Worm (Caenorhabditis elegans) whole organism, L1 larva: ENCODE data around the gene Y59A8B.8.
"Not testable (repeated sequence)": the region's sequence is repeated elsewhere in the genome, so short reads cannot be mapped to it uniquely, and the experiment has no call there.

ENCODE experiments used
- aha-1 ChIP-seq: fragments of 150-350 bp; optimal IDR thresholded peaks from 2 replicates; lab custom pipeline; 2014; ENCODE audit warnings: missing biosample characterization, missing genetic modification characterization
- ceh-88 ChIP-seq: fragments of 200-800 bp; sonication (Bioruptor generic); IDR thresholded peaks from 2 replicates; pipeline ENCODE4 v1.3.6; 2022; ENCODE audit warnings: missing genetic modification characterization, missing compliant biosample characterization
- dpl-1 ChIP-seq, 3 experiments: fragments of 150-350 bp in 2 of 3; sonication (generic microtip) in 1 of 3; optimal IDR thresholded peaks; 2 replicates each; lab custom pipeline; 2014 to 2017; ENCODE audit warnings: missing biosample characterization in 3 of 3, missing genetic modification characterization in 3 of 3, missing genetic modification reagents in 3 of 3
- efl-1 ChIP-seq, 4 experiments: fragments of 150-350 bp; optimal IDR thresholded peaks in 3 of 4; peaks in 1 of 4; 1 replicate in 1 of 4; 2 replicates in 3 of 4; lab custom pipeline; 2014; ENCODE audit warnings: missing biosample characterization in 2 of 4, missing genetic modification characterization in 2 of 4, missing genetic modification reagents in 2 of 4
- efl-3 ChIP-seq: fragments of 200-800 bp; sonication (Bioruptor generic); optimal IDR thresholded peaks from 2 replicates; lab custom pipeline; 2018; ENCODE audit warnings: mild to moderate bottlenecking, missing genetic modification characterization, missing compliant biosample characterization
- egl-27 ChIP-seq, 2 experiments: fragments of 150-350 bp in 1 of 2; sonication (generic microtip); optimal IDR thresholded peaks; 3 replicates each; lab custom pipeline; 2017 to 2018; ENCODE audit warnings: missing biosample characterization in 2 of 2, missing genetic modification characterization in 2 of 2, missing genetic modification reagents in 2 of 2
- fkh-4 ChIP-seq: sonication (generic microtip); optimal IDR thresholded peaks from 2 replicates; lab custom pipeline; 2016; ENCODE audit warnings: missing compliant biosample characterization, missing genetic modification characterization, borderline replicate concordance
- fkh-8 ChIP-seq: sonication (generic microtip); optimal IDR thresholded peaks from 2 replicates; lab custom pipeline; 2016; ENCODE audit warnings: mild to moderate bottlenecking, missing genetic modification characterization, missing compliant biosample characterization
- fos-1 ChIP-seq: fragments of 150-350 bp; optimal IDR thresholded peaks from 2 replicates; lab custom pipeline; 2014; ENCODE audit warnings: missing biosample characterization, missing genetic modification characterization
- hpl-2 ChIP-seq: fragments of 150-350 bp; optimal IDR thresholded peaks from 2 replicates; lab custom pipeline; 2014; ENCODE audit warnings: missing biosample characterization, missing genetic modification reagents, missing genetic modification characterization
- jun-1 ChIP-seq: fragments of 150-350 bp; optimal IDR thresholded peaks from 2 replicates; lab custom pipeline; 2014; ENCODE audit warnings: missing biosample characterization, missing genetic modification reagents, missing genetic modification characterization
- lin-14 ChIP-seq: fragments of 200-800 bp; sonication (Bioruptor generic); optimal IDR thresholded peaks from 2 replicates; lab custom pipeline; 2018; ENCODE audit warnings: mild to moderate bottlenecking, missing genetic modification characterization, moderate library complexity, missing compliant biosample characterization
- lin-39 ChIP-seq: fragments of 150-350 bp; optimal IDR thresholded peaks from 2 replicates; lab custom pipeline; 2014; ENCODE audit warnings: missing biosample characterization, missing genetic modification reagents, missing genetic modification characterization
- mep-1 ChIP-seq: fragments of 150-350 bp; optimal IDR thresholded peaks from 2 replicates; lab custom pipeline; 2014; ENCODE audit warnings: missing biosample characterization, missing genetic modification characterization
- nhr-11 ChIP-seq: fragments of 150-350 bp; optimal IDR thresholded peaks from 2 replicates; lab custom pipeline; 2014; ENCODE audit warnings: missing biosample characterization, missing genetic modification characterization
- nhr-12 ChIP-seq: sonication (generic microtip); optimal IDR thresholded peaks from 2 replicates; lab custom pipeline; 2017; ENCODE audit warnings: missing biosample characterization, missing genetic modification characterization
- nhr-237 ChIP-seq: fragments of 150-350 bp; optimal IDR thresholded peaks from 2 replicates; lab custom pipeline; 2014; ENCODE audit warnings: missing biosample characterization, missing genetic modification characterization
- nhr-47 ChIP-seq: sonication (generic microtip); optimal IDR thresholded peaks from 2 replicates; lab custom pipeline; 2016; ENCODE audit warnings: mild to moderate bottlenecking, missing genetic modification characterization, moderate library complexity, missing compliant biosample characterization
- nhr-71 ChIP-seq: sonication (generic microtip); optimal IDR thresholded peaks from 2 replicates; lab custom pipeline; 2016; ENCODE audit warnings: mild to moderate bottlenecking, missing genetic modification characterization, moderate library complexity, missing compliant biosample characterization
- nhr-84 ChIP-seq: sonication (generic microtip); optimal IDR thresholded peaks from 2 replicates; lab custom pipeline; 2017; ENCODE audit warnings: missing biosample characterization, missing genetic modification characterization
- nhr-85 ChIP-seq: sonication (generic microtip); peaks from one replicate; lab custom pipeline; 2016; ENCODE audit warnings: missing genetic modification characterization, inconsistent platforms, missing compliant biosample characterization
- skn-1 ChIP-seq: fragments of 150-350 bp; optimal IDR thresholded peaks from 2 replicates; lab custom pipeline; 2014; ENCODE audit warnings: missing biosample characterization, missing genetic modification characterization
- swsn-7 ChIP-seq: sonication (generic microtip); optimal IDR thresholded peaks from 2 replicates; lab custom pipeline; 2016; ENCODE audit warnings: missing genetic modification characterization, missing compliant biosample characterization
- tbx-2 ChIP-seq: sonication (generic microtip); optimal IDR thresholded peaks from 2 replicates; lab custom pipeline; 2016; ENCODE audit warnings: missing genetic modification characterization, missing compliant biosample characterization
- tlp-1 ChIP-seq: fragments of 150-350 bp; optimal IDR thresholded peaks from 2 replicates; lab custom pipeline; 2014; ENCODE audit warnings: missing biosample characterization, missing genetic modification characterization
- unc-130 ChIP-seq: fragments of 150-350 bp; optimal IDR thresholded peaks from 2 replicates; lab custom pipeline; 2017; ENCODE audit warnings: missing biosample characterization, missing genetic modification characterization, inconsistent platforms
- vab-15 ChIP-seq: sonication (generic microtip); optimal IDR thresholded peaks from 2 replicates; lab custom pipeline; 2017; ENCODE audit warnings: missing genotype, mild to moderate bottlenecking, missing genetic modification characterization, missing compliant biosample characterization
- zag-1 ChIP-seq: fragments of 150-350 bp; optimal IDR thresholded peaks from 2 replicates; lab custom pipeline; 2014; ENCODE audit warnings: missing biosample characterization, missing genetic modification characterization
- ztf-4 ChIP-seq: fragments of 150-350 bp; optimal IDR thresholded peaks from 2 replicates; lab custom pipeline; 2014; ENCODE audit warnings: missing biosample characterization, missing genetic modification characterization

Y59A8B.8 gene

DNA sequence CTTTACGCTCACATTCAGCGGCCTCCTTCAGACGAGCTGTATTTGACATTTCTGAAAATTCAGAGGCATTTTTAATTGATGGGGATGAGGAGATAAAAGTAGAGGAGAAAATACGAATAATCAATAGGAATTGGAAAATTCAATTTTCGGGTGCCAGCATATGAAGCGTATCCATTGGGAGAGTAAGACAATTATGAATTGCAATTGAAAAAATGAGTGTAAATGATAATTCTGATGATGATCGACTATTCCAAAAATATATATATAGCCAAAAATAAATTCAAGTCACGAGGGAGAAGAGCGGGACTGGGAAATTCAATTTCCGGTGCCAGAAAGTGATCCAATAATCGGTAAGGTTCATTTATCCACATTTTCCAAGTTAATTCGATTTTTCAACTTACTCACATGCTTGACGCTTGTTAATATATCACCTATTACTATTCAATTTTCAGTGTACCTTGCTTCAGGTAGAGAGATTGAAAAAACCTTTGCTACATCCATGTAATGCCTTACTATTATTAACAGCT lies at the start of gene Y59A8B.8:
Y59A8B.8 (minus strand) TSS at position 51 of the 527 bp plus-strand sequence.
- TF ChIP-seq fkh-8 (tag; lab: Kevin White, UChicago): peak; percentile 57
- TF ChIP-seq lin-39 (tag; lab: Kevin White, UChicago): no peak
- no peak for TF ChIP-seq nhr-237 (tag; lab: Kevin White, UChicago)
- no peak for TF ChIP-seq vab-15 (tag; lab: Kevin White, UChicago)
- peak; percentile 36 for TF ChIP-seq nhr-47
- TF ChIP-seq efl-1 (optimal IDR thresholded peaks at IDR 0.05; lab: Kevin White, UChicago): no peak
- TF ChIP-seq efl-1 (GFP tag; optimal IDR thresholded peaks at IDR 0.05 in 1 of 2; lab: Kevin White, UChicago): peak in 1 of 2 experiments; percentile 60
- no peak for TF ChIP-seq tlp-1 (tag; lab: Kevin White, UChicago)

DNA sequence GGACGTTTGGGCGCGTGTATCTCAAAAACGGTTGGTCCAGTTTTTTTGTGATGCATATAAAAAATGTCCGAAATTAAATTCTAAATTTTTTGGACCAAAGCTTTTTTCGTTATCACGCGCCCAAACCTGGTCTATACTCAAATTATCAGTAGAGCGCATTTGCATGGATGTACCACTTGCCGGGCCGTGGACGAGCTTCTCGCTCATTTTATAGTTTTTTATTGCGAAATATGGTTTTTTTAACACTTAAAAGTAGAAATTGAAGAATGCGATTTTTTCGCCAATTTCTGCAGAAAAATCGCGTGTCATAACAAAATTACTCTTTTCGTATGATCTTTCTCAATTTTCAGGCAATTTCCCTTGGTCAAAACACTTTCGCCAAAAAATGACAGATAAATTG lies 48.9 kb upstream of the Y59A8B.8 start:
- not testable (repeated sequence) for TF ChIP-seq efl-1 (optimal IDR thresholded peaks at IDR 0.05; lab: Kevin White, UChicago)
- TF ChIP-seq efl-1 (GFP tag; optimal IDR thresholded peaks at IDR 0.05 in 1 of 2; lab: Kevin White, UChicago) (peak in 1 of 2 experiments; percentile 35), dpl-1 (GFP tag; optimal IDR thresholded peaks at IDR 0.05; lab: Kevin White, UChicago) (peak in 1 of 3 experiments; percentile 9)

DNA sequence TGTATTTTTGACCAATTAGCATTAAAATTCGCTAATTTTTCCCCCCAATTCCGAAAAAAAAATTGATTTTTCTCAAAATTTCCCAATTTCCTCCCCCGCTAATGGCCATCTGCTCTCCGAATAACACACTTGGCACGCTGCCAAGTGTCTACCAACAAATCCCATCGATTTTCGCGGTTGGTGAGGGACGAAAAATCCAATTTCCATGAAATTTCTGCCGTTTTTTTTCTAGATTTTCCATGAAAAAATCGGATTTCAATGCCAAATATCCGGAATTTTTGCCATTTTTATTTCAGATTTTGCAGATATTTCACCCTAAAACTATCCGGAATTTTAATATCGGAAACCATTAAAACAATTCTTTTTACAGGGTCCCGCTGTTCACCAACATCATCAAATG lies 43.3 kb upstream of the Y59A8B.8 start:
- TF ChIP-seq unc-130 (tag; lab: Kevin White, UChicago) (no peak), efl-3 (no peak), jun-1 (tag; lab: Kevin White, UChicago) (no peak), tbx-2 (tag; lab: Kevin White, UChicago) (no peak), egl-27 (tag; optimal IDR thresholded peaks at IDR 0.05; lab: Kevin White, UChicago) (no peak), nhr-71 (tag; lab: Kevin White, UChicago) (no peak), fkh-4 (tag; lab: Kevin White, UChicago) (no peak), nhr-11 (no peak), swsn-7 (tag; lab: Kevin White, UChicago) (no peak)
- TF ChIP-seq, all 84 proteins: peak for 0

DNA sequence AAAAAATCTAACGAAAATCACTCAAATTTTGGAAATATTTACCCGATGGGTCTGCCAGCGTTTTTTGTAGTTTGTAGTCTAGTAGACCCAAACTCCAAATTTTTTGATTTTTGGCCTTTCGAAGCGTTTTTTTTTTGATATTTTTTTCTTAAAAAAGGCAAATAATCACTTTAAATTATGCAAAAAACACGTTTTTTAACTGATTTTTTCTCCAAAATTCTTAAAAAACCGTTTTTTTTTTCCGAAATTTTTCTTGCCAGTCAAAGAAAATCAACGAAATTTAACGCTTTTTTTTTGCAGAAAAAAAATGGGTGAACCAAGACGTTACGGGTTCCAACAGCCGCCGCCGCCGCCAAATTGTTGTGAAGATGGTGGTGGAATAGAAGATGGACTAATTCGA lies 41.9 kb upstream of the Y59A8B.8 start, which contains the start of gene Y37H2A.1:
Y37H2A.1 (plus strand) TSS at position 301 of the 400 bp plus-strand sequence.
- TF ChIP-seq mep-1 (tag; lab: Kevin White, UChicago) (no peak), ztf-4 (tag; lab: Kevin White, UChicago) (no peak), ceh-88 (GFP tag; lab: Robert Waterston, UW) (no peak), skn-1 (no peak), efl-1 (optimal IDR thresholded peaks at IDR 0.05; lab: Kevin White, UChicago) (no peak), efl-1 (GFP tag; optimal IDR thresholded peaks at IDR 0.05 in 1 of 2; lab: Kevin White, UChicago) (peak in 1 of 2 experiments; percentile 65)

DNA sequence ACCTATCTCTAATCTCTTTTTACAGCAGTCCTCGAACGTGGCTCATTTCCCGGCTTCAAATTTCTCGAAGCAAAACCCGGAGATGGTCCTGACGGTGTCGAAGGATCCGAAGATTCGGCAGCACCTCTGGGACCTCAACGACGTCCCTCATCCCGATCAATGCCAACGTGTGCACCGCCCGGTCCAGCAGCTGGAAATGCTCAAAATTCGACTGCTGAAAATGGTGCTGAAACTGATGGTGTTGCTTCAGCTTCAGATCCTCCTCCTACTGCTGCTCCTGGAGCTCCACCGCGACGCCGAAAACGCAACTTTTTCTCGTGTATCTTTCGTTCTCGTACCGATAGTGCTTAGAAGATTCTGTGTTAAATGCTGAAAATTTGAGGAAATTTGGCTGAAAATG lies 39.9 kb upstream of the Y59A8B.8 start:
- TF ChIP-seq efl-3 (no peak), zag-1 (tag; lab: Kevin White, UChicago) (no peak), lin-14 (GFP tag; lab: Kevin White, UChicago) (no peak), skn-1 (no peak), hpl-2 (GFP tag; lab: Kevin White, UChicago) (no peak), fos-1 (tag; lab: Kevin White, UChicago) (no peak), unc-130 (tag; lab: Kevin White, UChicago) (no peak), aha-1 (tag; lab: Kevin White, UChicago) (no peak), swsn-7 (tag; lab: Kevin White, UChicago) (no peak), nhr-12 (tag; lab: Kevin White, UChicago) (no peak), nhr-84 (no peak)

DNA sequence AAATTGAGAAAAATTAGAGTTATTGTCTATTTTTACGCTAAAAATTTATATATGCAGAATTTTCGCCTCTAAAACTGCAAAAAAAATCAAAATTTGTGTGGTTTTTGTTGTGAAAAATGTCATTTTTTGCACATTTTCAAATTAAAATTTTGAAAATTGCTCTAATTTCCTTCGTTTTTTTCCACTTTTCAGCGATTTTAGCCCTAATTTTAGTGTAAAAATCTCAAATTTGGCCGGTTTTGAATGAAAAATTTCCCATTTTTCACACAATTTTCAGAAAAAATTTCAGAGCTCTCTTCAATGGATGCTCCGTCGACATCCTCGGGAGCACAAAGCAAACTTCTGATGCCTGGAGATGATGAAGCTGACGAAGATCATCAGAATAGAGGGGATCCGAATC lies 32.3 kb upstream of the Y59A8B.8 start, which contains the start of gene par-4:
par-4 (plus strand) TSS at position 301 of the 400 bp plus-strand sequence.
- peak; percentile 53 for TF ChIP-seq nhr-85 (tag; lab: Kevin White, UChicago)
- no peak for TF ChIP-seq efl-1 (optimal IDR thresholded peaks at IDR 0.05; lab: Kevin White, UChicago)
- TF ChIP-seq efl-1 (GFP tag; optimal IDR thresholded peaks at IDR 0.05 in 1 of 2; lab: Kevin White, UChicago): peak in 1 of 2 experiments; percentile 3
- TF ChIP-seq jun-1 (tag; lab: Kevin White, UChicago): no peak
